Worm (Caenorhabditis elegans) whole organism, young adult: ENCODE results near the gene K09G1.2.

Experiments
- B0261.1 ChIP-seq: sonication (generic microtip); optimal IDR thresholded peaks from 2 replicates; lab custom pipeline; 2016; ENCODE audit warnings: mild to moderate bottlenecking, missing genetic modification characterization, moderate library complexity, missing compliant biosample characterization
- C17E4.6 ChIP-seq: fragments of 200-800 bp; sonication (Bioruptor generic); IDR thresholded peaks from 2 replicates; pipeline ENCODE4 v1.3.6; 2022; ENCODE audit warnings: missing genetic modification reagents, missing genetic modification characterization, missing compliant biosample characterization
- D2030.7 ChIP-seq: fragments of 200-800 bp; sonication (Bioruptor generic); IDR thresholded peaks from 2 replicates; pipeline ENCODE4 v1.3.6; 2022; ENCODE audit warnings: missing genetic modification reagents, missing genetic modification characterization, missing compliant biosample characterization
- F52B5.7 ChIP-seq: sonication (generic microtip); optimal IDR thresholded peaks from 2 replicates; lab custom pipeline; 2016; ENCODE audit warnings: mild to moderate bottlenecking, missing genetic modification characterization, missing compliant biosample characterization
- F55B11.4 ChIP-seq: sonication (generic microtip); optimal IDR thresholded peaks from 2 replicates; lab custom pipeline; 2016; ENCODE audit warnings: missing compliant biosample characterization, missing genetic modification characterization, borderline replicate concordance; ENCODE audit not compliant: insufficient read depth
- F57A8.1 ChIP-seq: fragments of 200-800 bp; sonication (Bioruptor generic); optimal IDR thresholded peaks from 2 replicates; lab custom pipeline; 2018; ENCODE audit warnings: mild to moderate bottlenecking, missing genetic modification characterization, moderate library complexity, missing compliant biosample characterization
- T07F8.4 ChIP-seq: sonication (generic microtip); optimal IDR thresholded peaks from 2 replicates; lab custom pipeline; 2016; ENCODE audit warnings: mild to moderate bottlenecking, missing genetic modification characterization, moderate library complexity, missing compliant biosample characterization
- Y67H2A.10 ChIP-seq: fragments of 200-800 bp; sonication (Bioruptor generic); conservative IDR thresholded peaks from 2 replicates; pipeline ENCODE4 v1.3.6; 2022; ENCODE audit warnings: missing genetic modification reagents, missing genetic modification characterization, missing compliant biosample characterization
- Y79H2A.3 ChIP-seq: fragments of 200-800 bp; sonication (Bioruptor generic); conservative IDR thresholded peaks from 2 replicates; pipeline ENCODE4 v1.3.6; 2022; ENCODE audit warnings: missing genetic modification reagents, missing genetic modification characterization, missing compliant biosample characterization
- Y95B8A.8 ChIP-seq: fragments of 200-800 bp; sonication (Bioruptor generic); IDR thresholded peaks from 2 replicates; pipeline ENCODE4 v1.3.6; 2022; ENCODE audit warnings: missing genetic modification reagents, missing genetic modification characterization, missing compliant biosample characterization
- ZK185.1 ChIP-seq: sonication (generic microtip); optimal IDR thresholded peaks from 2 replicates; lab custom pipeline; 2016; ENCODE audit warnings: mild to moderate bottlenecking, missing genetic modification characterization, missing compliant biosample characterization; ENCODE audit not compliant: poor library complexity, severe bottlenecking
- akir-1 ChIP-seq: fragments of 200-800 bp; sonication (Bioruptor generic); optimal IDR thresholded peaks from 2 replicates; lab custom pipeline; 2018; ENCODE audit warnings: mild to moderate bottlenecking, missing genetic modification characterization, moderate library complexity, missing compliant biosample characterization
- attf-3 ChIP-seq: fragments of 200-800 bp; sonication (Bioruptor generic); conservative IDR thresholded peaks from 2 replicates; pipeline ENCODE4 v1.3.6; 2022; ENCODE audit warnings: missing genetic modification reagents, missing genetic modification characterization, missing compliant biosample characterization
- cebp-2 ChIP-seq: fragments of 200-800 bp; sonication (Bioruptor generic); IDR thresholded peaks from 2 replicates; pipeline ENCODE4 v1.3.6; 2022; ENCODE audit warnings: missing genetic modification characterization, missing compliant biosample characterization
- ceh-79 ChIP-seq: sonication (generic microtip); optimal IDR thresholded peaks from 2 replicates; lab custom pipeline; 2017; ENCODE audit warnings: mild to moderate bottlenecking, missing genetic modification characterization, missing compliant biosample characterization
- ceh-91 ChIP-seq: fragments of 200-800 bp; sonication (Bioruptor generic); IDR thresholded peaks from 2 replicates; pipeline ENCODE4 v1.3.6; 2022; ENCODE audit warnings: missing genetic modification reagents, missing genetic modification characterization, missing compliant biosample characterization
- egrh-3 ChIP-seq: fragments of 200-800 bp; sonication (Bioruptor generic); IDR thresholded peaks from 2 replicates; pipeline ENCODE4 v1.3.6; 2022; ENCODE audit warnings: missing genetic modification reagents, missing genetic modification characterization, missing compliant biosample characterization
- ekl-4 ChIP-seq: fragments of 200-800 bp; sonication (Bioruptor generic); IDR thresholded peaks from 2 replicates; pipeline ENCODE4 v1.3.6; 2022; ENCODE audit warnings: missing genetic modification reagents, missing genetic modification characterization, missing compliant biosample characterization
- ets-4 ChIP-seq: fragments of 200-800 bp; sonication (Bioruptor generic); optimal IDR thresholded peaks from 2 replicates; lab custom pipeline; 2018; ENCODE audit warnings: mild to moderate bottlenecking, missing genetic modification characterization, missing compliant biosample characterization
- fkh-3 ChIP-seq: sonication (generic microtip); optimal IDR thresholded peaks from 2 replicates; lab custom pipeline; 2016; ENCODE audit warnings: mild to moderate bottlenecking, missing genetic modification characterization, missing compliant biosample characterization
- gei-17 ChIP-seq: fragments of 200-800 bp; sonication (Bioruptor generic); optimal IDR thresholded peaks from 2 replicates; lab custom pipeline; 2018; ENCODE audit warnings: mild to moderate bottlenecking, missing genetic modification characterization, missing compliant biosample characterization
- hmg-1.2 ChIP-seq: fragments of 200-800 bp; sonication (Bioruptor generic); IDR thresholded peaks from 2 replicates; pipeline ENCODE4 v1.3.6; 2022; ENCODE audit warnings: missing genetic modification reagents, missing genetic modification characterization, missing compliant biosample characterization
- hsf-1 ChIP-seq: fragments of 200-800 bp; sonication (Bioruptor generic); IDR thresholded peaks from 2 replicates; pipeline ENCODE4 v1.3.6; 2022; ENCODE audit warnings: missing genetic modification reagents, missing genetic modification characterization, missing compliant biosample characterization
- lag-1 ChIP-seq: fragments of 200-800 bp; sonication (Bioruptor generic); IDR thresholded peaks from 2 replicates; pipeline ENCODE4 v1.3.6; 2022; ENCODE audit warnings: missing genetic modification reagents, missing genetic modification characterization, missing compliant biosample characterization
- let-607 ChIP-seq, 2 experiments: fragments of 200-800 bp in 1 of 2; sonication (Bioruptor generic) in 1 of 2; sonication (generic microtip) in 1 of 2; optimal IDR thresholded peaks; 2 replicates each; lab custom pipeline; 2016 to 2018; ENCODE audit warnings: mild to moderate bottlenecking in 2 of 2, missing compliant biosample characterization in 2 of 2, missing genetic modification characterization in 2 of 2, moderate library complexity in 2 of 2, missing genotype in 1 of 2
- madf-6 ChIP-seq: fragments of 200-800 bp; sonication (Bioruptor generic); IDR thresholded peaks from 2 replicates; pipeline ENCODE4 v1.3.6; 2022; ENCODE audit warnings: missing genetic modification reagents, missing genetic modification characterization, missing compliant biosample characterization
- madf-8 ChIP-seq: fragments of 200-800 bp; sonication (Bioruptor generic); conservative IDR thresholded peaks from 2 replicates; pipeline ENCODE4 v1.3.6; 2022; ENCODE audit warnings: missing genetic modification reagents, missing genetic modification characterization, missing compliant biosample characterization
- mel-28 ChIP-seq: sonication (generic microtip); optimal IDR thresholded peaks from 2 replicates; lab custom pipeline; 2016; ENCODE audit warnings: borderline replicate concordance, mild to moderate bottlenecking, missing genetic modification characterization, missing compliant biosample characterization
- mes-4 ChIP-seq: sonication (generic microtip); optimal IDR thresholded peaks from 2 replicates; lab custom pipeline; 2016; ENCODE audit warnings: missing genotype, missing genetic modification characterization, missing compliant biosample characterization
- mxl-1 ChIP-seq: sonication (generic microtip); optimal IDR thresholded peaks from 2 replicates; lab custom pipeline; 2016; ENCODE audit warnings: missing genetic modification characterization, missing compliant biosample characterization
- nhr-120 ChIP-seq: fragments of 200-800 bp; sonication (Bioruptor generic); IDR thresholded peaks from 2 replicates; pipeline ENCODE4 v1.3.6; 2022; ENCODE audit warnings: missing genetic modification characterization, missing compliant biosample characterization
- nhr-90 ChIP-seq: sonication (generic microtip); optimal IDR thresholded peaks from 2 replicates; lab custom pipeline; 2016; ENCODE audit warnings: missing genotype, mild to moderate bottlenecking, missing genetic modification characterization, missing compliant biosample characterization
- pbrm-1 ChIP-seq: fragments of 200-800 bp; sonication (Bioruptor generic); IDR thresholded peaks from 2 replicates; pipeline ENCODE4 v1.3.6; 2022; ENCODE audit warnings: missing genetic modification reagents, missing genetic modification characterization, missing compliant biosample characterization
- rec-8 ChIP-seq, 2 experiments: sonication (generic microtip); optimal IDR thresholded peaks; 2 replicates each; lab custom pipeline; 2016; ENCODE audit warnings: mild to moderate bottlenecking in 2 of 2, missing genetic modification characterization in 2 of 2, missing genetic modification reagents in 2 of 2, missing genotype in 2 of 2, missing biosample characterization in 1 of 2, missing compliant biosample characterization in 1 of 2, moderate library complexity in 1 of 2
- rpc-1 ChIP-seq, 2 experiments: fragments of 150-350 bp in 1 of 2; sonication (generic microtip) in 1 of 2; optimal IDR thresholded peaks; 2 replicates each; lab custom pipeline; 2014 to 2018; ENCODE audit warnings: missing biosample characterization in 1 of 2, missing genetic modification characterization in 1 of 2, missing genetic modification reagents in 1 of 2, missing genotype in 1 of 2
- sdz-38 ChIP-seq: sonication (generic microtip); optimal IDR thresholded peaks from 2 replicates; lab custom pipeline; 2016; ENCODE audit warnings: missing genotype, missing genetic modification characterization, missing compliant biosample characterization
- snpc-1.3 ChIP-seq: sonication (generic microtip); optimal IDR thresholded peaks from 2 replicates; lab custom pipeline; 2017; ENCODE audit warnings: missing genetic modification characterization, mild to moderate bottlenecking, missing compliant biosample characterization, antibody characterized with exemption, moderate library complexity, missing genotype, missing genetic modification reagents; ENCODE audit not compliant: insufficient read depth
- snpc-4 ChIP-seq, 5 experiments: fragments of 150-350 bp in 1 of 5; sonication (generic microtip) in 4 of 5; optimal IDR thresholded peaks; 2 replicates each; lab custom pipeline; 2014 to 2018; ENCODE audit warnings: missing genetic modification characterization in 5 of 5, missing biosample characterization in 3 of 5, antibody characterized with exemption in 2 of 5, mild to moderate bottlenecking in 2 of 5, missing compliant biosample characterization in 2 of 5, missing genotype in 2 of 5, moderate library complexity in 2 of 5, missing genetic modification reagents in 1 of 5
- tbp1 ChIP-seq: fragments of 200-800 bp; sonication (Bioruptor generic); optimal IDR thresholded peaks from 2 replicates; lab custom pipeline; 2018; ENCODE audit warnings: mild to moderate bottlenecking, missing genetic modification characterization, missing compliant biosample characterization
- tbx-9 ChIP-seq: sonication (generic microtip); optimal IDR thresholded peaks from 2 replicates; lab custom pipeline; 2016; ENCODE audit warnings: borderline replicate concordance, missing genetic modification characterization, inconsistent platforms, missing compliant biosample characterization
- unc-130 ChIP-seq: sonication (generic microtip); optimal IDR thresholded peaks from 2 replicates; lab custom pipeline; 2016; ENCODE audit warnings: missing genetic modification reagents, missing genetic modification characterization, missing compliant biosample characterization
- xnd-1 ChIP-seq: sonication (generic microtip); optimal IDR thresholded peaks from 2 replicates; lab custom pipeline; 2016; ENCODE audit warnings: missing genotype, missing genetic modification reagents, missing genetic modification characterization, missing compliant biosample characterization
- zim-3 ChIP-seq: sonication (generic microtip); optimal IDR thresholded peaks from 2 replicates; lab custom pipeline; 2017; ENCODE audit warnings: mild to moderate bottlenecking, missing genetic modification characterization, moderate library complexity, missing compliant biosample characterization
- ztf-18 ChIP-seq: sonication (generic microtip); optimal IDR thresholded peaks from 2 replicates; lab custom pipeline; 2016; ENCODE audit warnings: missing genotype, mild to moderate bottlenecking, missing genetic modification characterization, missing compliant biosample characterization
- ztf-28 ChIP-seq: fragments of 200-800 bp; sonication (Bioruptor generic); IDR thresholded peaks from 2 replicates; pipeline ENCODE4 v1.3.6; 2022; ENCODE audit warnings: missing genetic modification reagents, missing genetic modification characterization, missing compliant biosample characterization

Gene K09G1.2

ce11 chrV:9576991-9577390, 13.4 kb upstream of the K09G1.2 start, which contains the start of gene F25B3.2:
Gene F25B3.2, plus strand, starts transcription at chrV:9577291.
- TF ChIP-seq rpc-1 (optimal IDR thresholded peaks at IDR 0.05; lab: Kevin White, UChicago) (no peak), rpc-1 (tag; optimal IDR thresholded peaks at IDR 0.05; lab: Kevin White, UChicago) (no peak), nhr-120 (no peak), D2030.7 (no peak), tbp1 (GFP tag; lab: Kevin White, UChicago) (no peak), lag-1 (GFP tag; lab: Robert Waterston, UW) (no peak), ceh-91 (GFP tag; lab: Robert Waterston, UW) (no peak), cebp-2 (GFP tag; lab: Robert Waterston, UW) (no peak), F55B11.4 (no peak), fkh-3 (tag; lab: Kevin White, UChicago) (no peak), Y95B8A.8 (GFP tag; lab: Robert Waterston, UW) (no peak), nhr-90 (tag; lab: Kevin White, UChicago) (no peak)

- TF ChIP-seq C17E4.6 (GFP tag; lab: Robert Waterston, UW) (no peak), madf-6 (GFP tag; lab: Robert Waterston, UW) (peak; percentile 12; the same call in 1 of the 2 replicates), ets-4 (no peak), tbx-9 (no peak), egrh-3 (no peak), F52B5.7 (tag; lab: Kevin White, UChicago) (no peak), mxl-1 (no peak), F57A8.1 (GFP tag; lab: Kevin White, UChicago) (no peak), ceh-79 (tag; lab: Kevin White, UChicago) (no peak), snpc-4 (GFP tag; optimal IDR thresholded peaks at IDR 0.05; lab: Kevin White, UChicago) (no peak), snpc-4 (tag; optimal IDR thresholded peaks at IDR 0.05; lab: Kevin White, UChicago) (peak in 2 of 4 experiments; percentile 28 to 56), zim-3 (tag; lab: Kevin White, UChicago) (no peak), attf-3 (no peak), rec-8 (tag; optimal IDR thresholded peaks at IDR 0.05; lab: Kevin White, UChicago) (no peak), B0261.1 (no peak), gei-17 (no peak), ztf-28 (GFP tag; lab: Robert Waterston, UW) (no peak), mel-28 (tag; lab: Kevin White, UChicago) (no peak), xnd-1 (tag; lab: Kevin White, UChicago) (no peak), let-607 (tag; optimal IDR thresholded peaks at IDR 0.05; lab: Kevin White, UChicago) (peak in 1 of 2 experiments; percentile 12), hsf-1 (GFP tag; lab: Robert Waterston, UW) (no peak), hmg-1.2 (GFP tag; lab: Robert Waterston, UW) (no peak), ZK185.1 (tag; lab: Kevin White, UChicago) (peak; percentile 12), mes-4 (tag; lab: Kevin White, UChicago) (no peak), snpc-1.3 (peak; percentile 54), sdz-38 (tag; lab: Kevin White, UChicago) (no peak), madf-8 (GFP tag; lab: Robert Waterston, UW) (no peak), T07F8.4 (tag; lab: Kevin White, UChicago) (no peak), Y79H2A.3 (GFP tag; lab: Robert Waterston, UW) (no peak), ztf-18 (tag; lab: Kevin White, UChicago) (peak; percentile 34), Y67H2A.10 (no peak), unc-130 (GFP tag; lab: Kevin White, UChicago) (no peak), akir-1 (GFP tag; lab: Kevin White, UChicago) (no peak), ekl-4 (GFP tag; lab: Robert Waterston, UW) (no peak), pbrm-1 (GFP tag; lab: Robert Waterston, UW) (peak; percentile 49; the same call in 1 of the 2 replicates)
Observed at ce11 chrV:9582594-9583322, 7.7 kb upstream of the K09G1.2 start, which contains the start of gene rtfo-1. Gene rtfo-1, minus strand, starts transcription at chrV:9582644.
